Worm (Caenorhabditis elegans): Measurements from ENCODE around the gene pigk-1.

Gene pigk-1

ce11 chrIV:11110995-11111619 lies 1.3 kb upstream of the pigk-1 start, which contains the start of gene rps-5:
Gene rps-5 (minus strand): TSS chrIV:11111045.
- TF ChIP-seq mes-2 (tag; optimal IDR thresholded peaks at IDR 0.05; ENCODE audit: poor library complexity, severe bottlenecking) (peak; percentile 63), lin-29 (GFP tag; IDR thresholded peaks at IDR 0.05) (no peak), fos-1 (tag; optimal IDR thresholded peaks at IDR 0.05) (no peak), pha-4 (GFP tag; IDR thresholded peaks at IDR 0.05) (no peak), pha-4 (tag; optimal IDR thresholded peaks at IDR 0.05) (no peak), gei-8 (GFP tag; optimal IDR thresholded peaks at IDR 0.05) (no peak), egl-27 (tag; optimal IDR thresholded peaks at IDR 0.05) (no peak), nhr-6 (tag; optimal IDR thresholded peaks at IDR 0.05) (peak; percentile 58), F49E8.2 (tag; optimal IDR thresholded peaks at IDR 0.05; ENCODE audit: borderline replicate concordance) (no peak), daf-16 (GFP tag; optimal IDR thresholded peaks at IDR 0.05) (no peak), daf-16 (tag; optimal IDR thresholded peaks at IDR 0.05) (no peak), hif-1 (tag; optimal IDR thresholded peaks at IDR 0.05) (peak in 1 of 2 experiments; percentile 25), F44E2.7 (GFP tag; IDR thresholded peaks at IDR 0.05) (no peak), lin-38 (GFP tag; IDR thresholded peaks at IDR 0.05) (peak; percentile 51), mxl-3 (GFP tag; optimal IDR thresholded peaks at IDR 0.05) (no peak), ctbp-1 (GFP tag; IDR thresholded peaks at IDR 0.05) (no peak), sdz-12 (GFP tag; optimal IDR thresholded peaks at IDR 0.05) (no peak), jun-1 (tag; optimal IDR thresholded peaks at IDR 0.05) (no peak), dmd-8 (GFP tag; IDR thresholded peaks at IDR 0.05) (no peak), T20F7.1 (GFP tag; optimal IDR thresholded peaks at IDR 0.05) (no peak), unc-62 (GFP tag; optimal IDR thresholded peaks at IDR 0.05 in 1 of 2) (peak in 1 of 2 experiments; percentile 87), unc-62 (tag; optimal IDR thresholded peaks at IDR 0.05) (no peak), Y105C5A.15 (GFP tag; IDR thresholded peaks at IDR 0.05) (no peak), lin-13 (GFP tag; optimal IDR thresholded peaks at IDR 0.05) (no peak), nhr-10 (tag; optimal IDR thresholded peaks at IDR 0.05) (no peak), snpc-1.2 (GFP tag; IDR thresholded peaks at IDR 0.05) (peak; percentile 50; the same call in 1 of the 2 replicates), nhr-11 (tag; optimal IDR thresholded peaks at IDR 0.05) (peak; percentile 22), lsy-2 (tag; optimal IDR thresholded peaks at IDR 0.05) (peak in 1 of 2 experiments; percentile 85), ceh-20 (GFP tag; IDR thresholded peaks at IDR 0.05) (no peak), hmg-1.1 (GFP tag; IDR thresholded peaks at IDR 0.05) (0 out of 2 replicates have a peak, but pooled peaks have one; percentile 55), D1046.2 (GFP tag; IDR thresholded peaks at IDR 0.05) (no peak), nhr-28 (tag; optimal IDR thresholded peaks at IDR 0.05) (peak; percentile 17), lin-1 (GFP tag; IDR thresholded peaks at IDR 0.05) (no peak), ces-1 (GFP tag; optimal IDR thresholded peaks at IDR 0.05) (no peak), dve-1 (tag; optimal IDR thresholded peaks at IDR 0.05; ENCODE audit: insufficient read depth) (peak; percentile 46), tag-97 (GFP tag; IDR thresholded peaks at IDR 0.05) (no peak), mdt-29 (GFP tag; IDR thresholded peaks at IDR 0.05) (no peak), dpl-1 (GFP tag; optimal IDR thresholded peaks at IDR 0.05) (peak; percentile 82), mep-1 (tag; optimal IDR thresholded peaks at IDR 0.05) (peak; percentile 47), hlh-11 (tag; optimal IDR thresholded peaks at IDR 0.05) (peak; percentile 32), F26F4.8 (GFP tag; conservative IDR thresholded peaks at IDR 0.05) (no peak), R02D3.7 (tag; optimal IDR thresholded peaks at IDR 0.05) (no peak), lir-3 (tag; optimal IDR thresholded peaks at IDR 0.05) (no peak), hlh-30 (tag; optimal IDR thresholded peaks at IDR 0.05; ENCODE audit: insufficient read depth) (peak; percentile 43), rbr-2 (tag; optimal IDR thresholded peaks at IDR 0.05) (no peak), set-16 (GFP tag; IDR thresholded peaks at IDR 0.05) (no peak)
